Fruit fly (Drosophila melanogaster) whole organism, embryonic: ENCODE measurements around the gene Rab18.
A peak's percentile ranks its signal among the peaks of the same experiment; 100 is the strongest.

ENCODE experiments used
- B-H1 ChIP-seq: fragments of 200-800 bp; sonication (Bioruptor generic); IDR thresholded peaks from 3 replicates; pipeline ENCODE4 v1.3.6; 2022; ENCODE audit warnings: missing biosample characterization, missing genetic modification characterization
- BtbVII ChIP-seq: fragments of 200-800 bp; sonication (Bioruptor generic); optimal IDR thresholded peaks from 3 replicates; lab custom pipeline; 2017; ENCODE audit warnings: missing biosample characterization, mild to moderate bottlenecking, missing genetic modification characterization
- C15 ChIP-seq: fragments of 200-800 bp; sonication (Bioruptor generic); IDR thresholded peaks from 3 replicates; pipeline ENCODE4 v1.3.6; 2022; ENCODE audit warnings: missing biosample characterization, missing genetic modification characterization
- CG10654 ChIP-seq: fragments of 200-800 bp; sonication (Bioruptor generic); optimal IDR thresholded peaks from 2 replicates; lab custom pipeline; 2016; ENCODE audit warnings: missing biosample characterization, missing genetic modification characterization
- CG11398 ChIP-seq: fragments of 200-800 bp; sonication (Bioruptor generic); optimal IDR thresholded peaks from 2 replicates; lab custom pipeline; 2016; ENCODE audit warnings: missing biosample characterization, missing genetic modification characterization
- CG11456 ChIP-seq: fragments of 200-800 bp; sonication (Bioruptor generic); IDR thresholded peaks from 3 replicates; pipeline ENCODE4 v1.3.6; 2022; ENCODE audit warnings: missing biosample characterization, missing genetic modification characterization
- CG12659 ChIP-seq: fragments of 200-800 bp; sonication (Bioruptor generic); optimal IDR thresholded peaks from 3 replicates; lab custom pipeline; 2017; ENCODE audit warnings: mild to moderate bottlenecking, missing biosample characterization, missing genetic modification reagents, missing genetic modification characterization
- CG14014 ChIP-seq: fragments of 200-800 bp; sonication (Bioruptor generic); IDR thresholded peaks from 2 replicates; pipeline ENCODE4 v1.3.6; 2022; ENCODE audit warnings: missing biosample characterization, missing genetic modification characterization
- CG15514 ChIP-seq: fragments of 200-800 bp; sonication (Bioruptor generic); optimal IDR thresholded peaks from 3 replicates; lab custom pipeline; 2017; ENCODE audit warnings: missing biosample characterization, missing genetic modification characterization, mild to moderate bottlenecking, moderate library complexity, missing genetic modification reagents
- CG17568 ChIP-seq: fragments of 200-800 bp; sonication (Bioruptor generic); optimal IDR thresholded peaks from 2 replicates; lab custom pipeline; 2018; ENCODE audit warnings: missing biosample characterization, mild to moderate bottlenecking, missing genetic modification characterization, moderate library complexity
- CG18619 ChIP-seq: fragments of 200-800 bp; sonication (Bioruptor generic); optimal IDR thresholded peaks from 3 replicates; lab custom pipeline; 2017; ENCODE audit warnings: missing biosample characterization, mild to moderate bottlenecking, missing genetic modification characterization
- CG2129 ChIP-seq: fragments of 200-800 bp; sonication (Bioruptor generic); IDR thresholded peaks from 2 replicates; pipeline ENCODE4 v1.3.6; 2022; ENCODE audit warnings: missing biosample characterization, missing genetic modification characterization; ENCODE audit not compliant: partially characterized antibody
- CG32767 ChIP-seq: fragments of 200-800 bp; sonication (Bioruptor generic); IDR thresholded peaks from 2 replicates; pipeline ENCODE4 v1.3.6; 2022; ENCODE audit warnings: missing biosample characterization, missing genetic modification characterization
- CG34376 ChIP-seq: fragments of 200-800 bp; sonication (Bioruptor generic); optimal IDR thresholded peaks from 2 replicates; lab custom pipeline; 2018; ENCODE audit warnings: missing biosample characterization, mild to moderate bottlenecking, missing genetic modification characterization
- CG4404 ChIP-seq: fragments of 200-800 bp; sonication (Bioruptor generic); IDR thresholded peaks from 2 replicates; pipeline ENCODE4 v1.3.6; 2022; ENCODE audit warnings: missing biosample characterization, missing genetic modification characterization
- CG4707 ChIP-seq: fragments of 200-800 bp; sonication (Bioruptor generic); optimal IDR thresholded peaks from 2 replicates; lab custom pipeline; 2018; ENCODE audit warnings: missing biosample characterization, mild to moderate bottlenecking, missing genetic modification characterization, moderate library complexity
- CG4854 ChIP-seq: fragments of 200-800 bp; sonication (Bioruptor generic); optimal IDR thresholded peaks from 2 replicates; lab custom pipeline; 2016; ENCODE audit warnings: missing biosample characterization, missing genetic modification characterization, inconsistent platforms
- CG6765 ChIP-seq: fragments of 200-800 bp; sonication (Bioruptor generic); optimal IDR thresholded peaks from 3 replicates; lab custom pipeline; 2017; ENCODE audit warnings: missing biosample characterization, mild to moderate bottlenecking, missing genetic modification characterization
- CG8924 ChIP-seq: fragments of 200-800 bp; optimal IDR thresholded peaks from 3 replicates; lab custom pipeline; 2019; ENCODE audit warnings: missing biosample characterization, mild to moderate bottlenecking, missing genetic modification characterization, moderate library complexity
- CG9437 ChIP-seq: fragments of 200-800 bp; sonication (Bioruptor generic); optimal IDR thresholded peaks from 2 replicates; lab custom pipeline; 2018; ENCODE audit warnings: missing biosample characterization, mild to moderate bottlenecking, missing genetic modification characterization
- CrebB ChIP-seq: fragments of 200-800 bp; sonication (Bioruptor generic); optimal IDR thresholded peaks from 3 replicates; lab custom pipeline; 2018; ENCODE audit warnings: missing biosample characterization, mild to moderate bottlenecking, missing genetic modification characterization
- Deaf1 ChIP-seq: fragments of 200-800 bp; optimal IDR thresholded peaks from 3 replicates; lab custom pipeline; 2019; ENCODE audit warnings: missing biosample characterization, mild to moderate bottlenecking, missing genetic modification characterization, moderate library complexity
- Eip74EF ChIP-seq, 2 experiments: fragments of 200-800 bp in 1 of 2; fragments of >200 bp in 1 of 2; sonication (Bioruptor generic) in 1 of 2; optimal IDR thresholded peaks; 2 replicates each; lab custom pipeline; 2017 to 2019; ENCODE audit warnings: missing biosample characterization in 2 of 2, missing genetic modification characterization in 2 of 2, mild to moderate bottlenecking in 1 of 2, moderate library complexity in 1 of 2
- Elba2 ChIP-seq: fragments of 200-800 bp; sonication (Bioruptor generic); optimal IDR thresholded peaks from 3 replicates; lab custom pipeline; 2016; ENCODE audit warnings: missing biosample characterization, missing genetic modification characterization
- Gsc ChIP-seq: fragments of 200-800 bp; sonication (Bioruptor generic); IDR thresholded peaks from 2 replicates; pipeline ENCODE4 v1.3.6; 2022; ENCODE audit warnings: missing biosample characterization, missing genetic modification characterization
- H2.0 ChIP-seq: fragments of 200-800 bp; sonication (Bioruptor generic); IDR thresholded peaks from 2 replicates; pipeline ENCODE4 v1.3.6; 2022; ENCODE audit warnings: missing biosample characterization, missing genetic modification characterization
- HLH4C ChIP-seq: fragments of 200-800 bp; sonication (Bioruptor generic); IDR thresholded peaks from 3 replicates; pipeline ENCODE4 v1.3.6; 2022; ENCODE audit warnings: missing biosample characterization, missing genetic modification characterization; ENCODE audit not compliant: partially characterized antibody
- Jarid2 ChIP-seq: fragments of 200-800 bp; sonication (Bioruptor generic); optimal IDR thresholded peaks from 3 replicates; lab custom pipeline; 2017; ENCODE audit warnings: mild to moderate bottlenecking, missing biosample characterization, missing genetic modification reagents, missing genetic modification characterization
- Mes4 ChIP-seq: fragments of 200-800 bp; sonication (Bioruptor generic); optimal IDR thresholded peaks from 2 replicates; lab custom pipeline; 2016; ENCODE audit warnings: missing biosample characterization, missing genetic modification characterization
- NFAT ChIP-seq: fragments of 200-800 bp; sonication (Bioruptor generic); IDR thresholded peaks from 2 replicates; pipeline ENCODE4 v1.3.6; 2022; ENCODE audit warnings: missing biosample characterization, missing genetic modification characterization
- Opbp ChIP-seq: fragments of 200-800 bp; sonication (Bioruptor generic); IDR thresholded peaks from 3 replicates; pipeline ENCODE4 v1.3.6; 2022; ENCODE audit warnings: missing biosample characterization, missing genetic modification characterization; ENCODE audit not compliant: partially characterized antibody
- TFAM ChIP-seq: fragments of 200-800 bp; sonication (Bioruptor generic); optimal IDR thresholded peaks from 2 replicates; lab custom pipeline; 2017; ENCODE audit warnings: missing biosample characterization, missing genetic modification characterization, inconsistent platforms
- Taf1 ChIP-seq: fragments of 200-800 bp; sonication (Bioruptor generic); IDR thresholded peaks from 2 replicates; pipeline ENCODE4 v1.3.6; 2022; ENCODE audit warnings: missing biosample characterization, missing genetic modification characterization
- abd-A ChIP-seq: fragments of 200-800 bp; sonication (Bioruptor generic); optimal IDR thresholded peaks from 3 replicates; lab custom pipeline; 2019; ENCODE audit warnings: missing biosample characterization, mild to moderate bottlenecking, missing genetic modification characterization, moderate library complexity
- ap ChIP-seq: fragments of 200-800 bp; sonication (Bioruptor generic); IDR thresholded peaks from 2 replicates; pipeline ENCODE4 v1.3.6; 2022; ENCODE audit warnings: missing biosample characterization, missing genetic modification characterization
- az2 ChIP-seq: fragments of 200-800 bp; sonication (Bioruptor generic); optimal IDR thresholded peaks from 3 replicates; lab custom pipeline; 2016; ENCODE audit warnings: missing biosample characterization, missing genetic modification characterization
- dmrt11E ChIP-seq: fragments of 200-800 bp; sonication (Bioruptor generic); optimal IDR thresholded peaks from 3 replicates; lab custom pipeline; 2018; ENCODE audit warnings: missing biosample characterization, mild to moderate bottlenecking, missing genetic modification characterization, moderate library complexity
- fd64A ChIP-seq: fragments of 200-800 bp; sonication (Bioruptor generic); optimal IDR thresholded peaks from 3 replicates; lab custom pipeline; 2018; ENCODE audit warnings: missing biosample characterization, mild to moderate bottlenecking, missing genetic modification characterization
- gce ChIP-seq: fragments of 200-800 bp; sonication (Bioruptor generic); IDR thresholded peaks from 3 replicates; pipeline ENCODE4 v1.3.6; 2022; ENCODE audit warnings: missing biosample characterization, missing genetic modification characterization
- hth ChIP-seq: fragments of >200 bp; optimal IDR thresholded peaks from 2 replicates; lab custom pipeline; 2017; ENCODE audit warnings: inconsistent platforms
- knrl ChIP-seq: fragments of 200-800 bp; sonication (Bioruptor generic); IDR thresholded peaks from 3 replicates; pipeline ENCODE4 v1.3.6; 2022; ENCODE audit warnings: missing biosample characterization, missing genetic modification characterization; ENCODE audit not compliant: partially characterized antibody
- pros ChIP-seq: fragments of 200-800 bp; sonication (Bioruptor generic); optimal IDR thresholded peaks from 3 replicates; lab custom pipeline; 2019; ENCODE audit warnings: missing biosample characterization, mild to moderate bottlenecking, missing genetic modification characterization, moderate library complexity
- run ChIP-seq: fragments of 200-800 bp; sonication (Bioruptor generic); optimal IDR thresholded peaks from 3 replicates; lab custom pipeline; 2018; ENCODE audit warnings: missing biosample characterization, mild to moderate bottlenecking, missing genetic modification characterization
- salm ChIP-seq: fragments of 200-800 bp; sonication (Bioruptor generic); optimal IDR thresholded peaks from 2 replicates; lab custom pipeline; 2018; ENCODE audit warnings: missing biosample characterization, mild to moderate bottlenecking, missing genetic modification characterization
- sens-2 ChIP-seq: fragments of 200-800 bp; sonication (Bioruptor generic); IDR thresholded peaks from 2 replicates; pipeline ENCODE4 v1.3.6; 2022; ENCODE audit warnings: missing biosample characterization, missing genetic modification characterization
- seq ChIP-seq: fragments of 200-800 bp; sonication (Bioruptor generic); IDR thresholded peaks from 2 replicates; pipeline ENCODE4 v1.3.6; 2022; ENCODE audit warnings: missing biosample characterization, missing genetic modification characterization
- tna ChIP-seq: fragments of 200-800 bp; sonication (Bioruptor generic); IDR thresholded peaks from 2 replicates; pipeline ENCODE4 v1.3.6; 2022; ENCODE audit warnings: missing biosample characterization, missing genetic modification characterization; ENCODE audit not compliant: partially characterized antibody
- ttk ChIP-seq: fragments of 200-800 bp; sonication (Bioruptor generic); IDR thresholded peaks from 2 replicates; pipeline ENCODE4 v2.1.2; 2022; ENCODE audit warnings: missing biosample characterization, missing genetic modification characterization
- tx ChIP-seq: fragments of 200-800 bp; sonication (Bioruptor generic); optimal IDR thresholded peaks from 2 replicates; lab custom pipeline; 2016; ENCODE audit warnings: missing biosample characterization, missing genetic modification characterization
- unpg ChIP-seq: fragments of 200-800 bp; sonication (Bioruptor generic); optimal IDR thresholded peaks from 3 replicates; lab custom pipeline; 2018; ENCODE audit warnings: missing biosample characterization, mild to moderate bottlenecking, missing genetic modification characterization, moderate library complexity
- wdn ChIP-seq: fragments of 200-800 bp; sonication (Bioruptor generic); IDR thresholded peaks from 2 replicates; pipeline ENCODE4 v1.3.6; 2022; ENCODE audit warnings: missing biosample characterization, missing genetic modification characterization

The Rab18 gene

dm6 chrX:5638588-5638987 lies 33.0 kb downstream of the Rab18 start (continued):
- TF ChIP-seq NFAT (GFP tag; lab: Robert Waterston, UW) (0 out of 2 replicates have a peak, but pooled peaks have one; percentile 19), CG10654 (no peak), H2.0 (peak; percentile 47; the same call in 1 of the 2 replicates), dmrt11E (tag; lab: Kevin White, UChicago) (peak; percentile 53), sens-2 (no peak), Taf1 (GFP tag; lab: Robert Waterston, UW) (peak; percentile 37; the same call in 1 of the 2 replicates), Deaf1 (tag; lab: Kevin White, UChicago) (peak; percentile 87), CG34376 (peak; percentile 18), tna (GFP tag; lab: Robert Waterston, UW) (no peak), BtbVII (GFP tag; lab: Kevin White, UChicago) (peak; percentile 62), CG15514 (GFP tag; lab: Kevin White, UChicago) (peak; percentile 49), salm (tag; lab: Kevin White, UChicago) (peak; percentile 12), Mes4 (peak; percentile 24), run (tag; lab: Kevin White, UChicago) (no peak), knrl (GFP tag; lab: Robert Waterston, UW) (no peak), wdn (no peak), CG4707 (peak; percentile 95), CG11456 (GFP tag; lab: Robert Waterston, UW) (peak; percentile 73), CG11398 (GFP tag; lab: Kevin White, UChicago) (no peak), Gsc (peak; percentile 22; the same call in 1 of the 2 replicates), CG14014 (GFP tag; lab: Robert Waterston, UW) (peak; percentile 82), CG17568 (GFP tag; lab: Kevin White, UChicago) (no peak), CG32767 (GFP tag; lab: Robert Waterston, UW) (no peak), C15 (GFP tag; lab: Robert Waterston, UW) (no peak), CG18619 (GFP tag; lab: Kevin White, UChicago) (peak; percentile 32), abd-A (tag; lab: Kevin White, UChicago) (peak; percentile 49), unpg (GFP tag; lab: Kevin White, UChicago) (peak; percentile 68), Eip74EF (GFP tag; optimal IDR thresholded peaks at IDR 0.05; lab: Kevin White, UChicago) (no peak), CG12659 (GFP tag; lab: Kevin White, UChicago) (peak; percentile 35), ttk (GFP tag; lab: Robert Waterston, UW) (peak; percentile 59), seq (GFP tag; lab: Robert Waterston, UW) (peak; percentile 46; the same call in 1 of the 2 replicates), CG6765 (GFP tag; lab: Kevin White, UChicago) (no peak), ap (GFP tag; lab: Robert Waterston, UW) (peak; percentile 48; the same call in 1 of the 2 replicates), CG4854 (GFP tag; lab: Kevin White, UChicago) (no peak), hth (lab: Kevin White, UChicago) (no peak), TFAM (GFP tag; lab: Kevin White, UChicago) (no peak), pros (GFP tag; lab: Kevin White, UChicago) (no peak), B-H1 (GFP tag; lab: Robert Waterston, UW) (peak; percentile 51; the same call in 2 of the 3 replicates), CG9437 (no peak), tx (GFP tag; lab: Kevin White, UChicago) (peak; percentile 40), CG8924 (tag; lab: Kevin White, UChicago) (peak; percentile 27), az2 (GFP tag; lab: Kevin White, UChicago) (peak; percentile 36), CrebB (peak; percentile 14), HLH4C (no peak), Jarid2 (no peak), gce (GFP tag; lab: Robert Waterston, UW) (no peak), CG2129 (GFP tag; lab: Robert Waterston, UW) (no peak), Opbp (GFP tag; lab: Robert Waterston, UW) (no peak), CG4404 (GFP tag; lab: Robert Waterston, UW) (peak; percentile 35; the same call in 1 of the 2 replicates), fd64A (no peak), Elba2 (no peak)
